Worm (Caenorhabditis elegans) whole organism, L4/young adult: ENCODE measurements around the gene chd-3.

Experiments
- W03F9.2 ChIP-seq: fragments of 150-350 bp; optimal IDR thresholded peaks from 2 replicates; lab custom pipeline; 2014; ENCODE audit warnings: missing biosample characterization, missing genetic modification characterization
- dao-5 ChIP-seq: sonication (generic microtip); optimal IDR thresholded peaks from 2 replicates; lab custom pipeline; 2016; ENCODE audit warnings: missing genotype, missing genetic modification characterization, moderate library complexity, missing compliant biosample characterization
- him-1 ChIP-seq: sonication (generic microtip); optimal IDR thresholded peaks from 2 replicates; lab custom pipeline; 2016; ENCODE audit warnings: missing genotype, missing genetic modification reagents, missing genetic modification characterization, missing compliant biosample characterization

DNA sequence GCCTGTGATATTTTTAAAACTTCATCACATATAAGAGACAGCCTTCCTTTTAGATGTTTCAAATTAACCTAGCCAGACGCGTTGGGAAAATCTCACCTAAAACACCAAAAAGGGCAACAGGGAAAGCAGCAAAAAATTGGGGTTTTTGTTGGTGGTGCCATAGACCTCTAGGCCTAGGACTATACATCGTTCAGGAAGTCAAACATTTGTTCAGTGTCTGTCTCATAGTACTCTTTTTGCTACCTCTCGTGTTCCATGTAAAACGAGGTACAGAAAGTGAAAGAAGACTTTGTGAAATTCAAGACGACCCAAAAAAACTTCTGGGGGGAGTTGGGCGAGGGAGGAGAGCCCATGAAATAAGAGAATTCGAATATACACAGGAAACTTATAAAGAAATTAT lies 23.3 kb downstream of the chd-3 start:
- TF ChIP-seq him-1 (tag; lab: Kevin White, UChicago) (no peak), dao-5 (no peak), W03F9.2 (tag; lab: Kevin White, UChicago) (no peak)
